Worm (Caenorhabditis elegans) whole organism, L4 larva: ENCODE results near the gene asp-2.

ENCODE experiments used
- dmd-9 ChIP-seq: fragments of 200-800 bp; sonication (Bioruptor generic); IDR thresholded peaks from 2 replicates; pipeline ENCODE4 v1.3.6; 2022; ENCODE audit warnings: missing genetic modification reagents, missing genetic modification characterization, missing compliant biosample characterization
- dpl-1 ChIP-seq: fragments of 150-350 bp; optimal IDR thresholded peaks from 2 replicates; lab custom pipeline; 2014; ENCODE audit warnings: missing biosample characterization, missing genetic modification reagents, missing genetic modification characterization
- egl-27 ChIP-seq: sonication (generic microtip); optimal IDR thresholded peaks from 3 replicates; lab custom pipeline; 2017; ENCODE audit warnings: missing biosample characterization, missing genetic modification reagents, missing genetic modification characterization
- fos-1 ChIP-seq: fragments of 150-350 bp; optimal IDR thresholded peaks from 2 replicates; lab custom pipeline; 2014; ENCODE audit warnings: missing biosample characterization, missing genetic modification characterization
- jun-1 ChIP-seq: fragments of 150-350 bp; optimal IDR thresholded peaks from 2 replicates; lab custom pipeline; 2014; ENCODE audit warnings: missing biosample characterization, missing genetic modification reagents, missing genetic modification characterization
- madf-9 ChIP-seq: fragments of 200-800 bp; sonication (Bioruptor generic); conservative IDR thresholded peaks from 2 replicates; pipeline ENCODE4 v1.3.6; 2022; ENCODE audit warnings: missing genetic modification reagents, missing genetic modification characterization, missing compliant biosample characterization
- nhr-11 ChIP-seq: fragments of 150-350 bp; optimal IDR thresholded peaks from 2 replicates; lab custom pipeline; 2014; ENCODE audit warnings: missing biosample characterization, missing genetic modification characterization
- skn-1 ChIP-seq: fragments of 150-350 bp; optimal IDR thresholded peaks from 2 replicates; lab custom pipeline; 2014; ENCODE audit warnings: missing biosample characterization, missing genetic modification characterization
- zfp-3 ChIP-seq: fragments of 200-800 bp; sonication (Bioruptor generic); conservative IDR thresholded peaks from 2 replicates; pipeline ENCODE4 v1.3.6; 2022; ENCODE audit warnings: missing genetic modification reagents, missing genetic modification characterization, missing compliant biosample characterization
- zip-11 ChIP-seq: fragments of 200-800 bp; sonication (Bioruptor generic); IDR thresholded peaks from 2 replicates; pipeline ENCODE4 v1.3.6; 2022; ENCODE audit warnings: missing genetic modification characterization, missing compliant biosample characterization
- ztf-11 ChIP-seq: fragments of 150-350 bp; optimal IDR thresholded peaks from 2 replicates; lab custom pipeline; 2014; ENCODE audit warnings: missing biosample characterization, missing genetic modification characterization

DNA sequence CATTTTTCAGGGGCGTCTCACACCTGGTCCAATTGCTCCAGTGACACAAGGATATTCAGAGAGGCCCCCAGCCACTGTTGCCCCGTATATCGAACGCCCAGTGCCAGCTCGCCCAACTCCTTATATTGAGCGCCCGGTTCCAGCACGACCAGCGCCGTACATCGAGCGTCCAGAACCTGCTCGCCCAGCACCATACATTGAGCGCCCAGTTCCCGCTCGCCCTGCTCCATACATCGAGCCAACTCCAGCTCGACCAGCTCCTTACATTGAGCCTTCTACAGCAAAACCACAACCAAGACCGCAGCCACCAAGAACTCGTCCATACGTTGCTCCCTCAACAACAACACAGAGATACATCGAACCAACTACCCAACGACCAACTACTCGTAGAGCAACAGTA lies 19.9 kb downstream of the asp-2 start:
- TF ChIP-seq madf-9 (GFP tag; lab: Robert Waterston, UW) (no peak), jun-1 (no peak), dpl-1 (no peak), skn-1 (tag; lab: Kevin White, UChicago) (no peak), fos-1 (tag; lab: Kevin White, UChicago) (no peak), zfp-3 (GFP tag; lab: Robert Waterston, UW) (no peak), egl-27 (tag; lab: Kevin White, UChicago) (no peak), zip-11 (no peak), nhr-11 (tag; lab: Kevin White, UChicago) (no peak), ztf-11 (tag; lab: Kevin White, UChicago) (no peak), dmd-9 (GFP tag; lab: Robert Waterston, UW) (no peak)
